Worm (Caenorhabditis elegans): ENCODE data around the gene C31H2.14.

Gene C31H2.14

DNA sequence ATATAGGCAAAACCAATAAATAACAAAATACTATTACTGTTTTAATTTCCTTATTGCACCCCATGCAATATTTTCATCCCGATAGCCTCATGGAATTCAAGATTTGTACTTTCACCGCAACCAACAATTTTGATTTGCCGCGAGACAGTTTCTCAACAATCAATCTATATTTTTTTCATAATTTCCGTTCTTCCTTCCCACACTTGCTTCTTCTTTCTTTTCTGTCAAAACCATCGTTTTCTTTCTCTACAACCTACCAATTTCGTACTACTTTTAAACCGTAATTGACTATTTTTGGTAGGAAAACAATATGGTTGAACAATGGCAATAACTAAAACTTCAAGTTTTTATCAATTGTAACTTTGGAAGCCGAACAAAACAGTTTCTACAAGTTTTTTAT is at the start of gene C31H2.14:
TSS of gene C31H2.14 (plus strand) at position 301 of the 400 bp plus-strand sequence.
- no peak for TF ChIP-seq dmd-8 (GFP tag; IDR thresholded peaks at IDR 0.05)
- TF ChIP-seq Y75B8A.6 (GFP tag; IDR thresholded peaks at IDR 0.05), result no peak
- no peak for TF ChIP-seq nhr-237 (tag; optimal IDR thresholded peaks at IDR 0.05)
- TF ChIP-seq ctbp-1 (GFP tag; IDR thresholded peaks at IDR 0.05), result no peak
- TF ChIP-seq nhr-10 (tag; optimal IDR thresholded peaks at IDR 0.05), result no peak
- TF ChIP-seq cey-2 (tag; optimal IDR thresholded peaks at IDR 0.05; ENCODE audit: borderline replicate concordance, insufficient read depth), result no peak
- no peak for TF ChIP-seq sdz-12 (GFP tag; optimal IDR thresholded peaks at IDR 0.05)
- TF ChIP-seq fos-1 (tag; optimal IDR thresholded peaks at IDR 0.05), result no peak
- TF ChIP-seq ZK546.5 (tag; optimal IDR thresholded peaks at IDR 0.05), result no peak
- TF ChIP-seq nhr-6 (tag; optimal IDR thresholded peaks at IDR 0.05), result no peak
- no peak for TF ChIP-seq mes-2 (tag; optimal IDR thresholded peaks at IDR 0.05; ENCODE audit: poor library complexity, severe bottlenecking)
- TF ChIP-seq php-3 (GFP tag; IDR thresholded peaks at IDR 0.05), result no peak
- TF ChIP-seq egl-27 (tag; optimal IDR thresholded peaks at IDR 0.05), result no peak
- TF ChIP-seq daf-16 (GFP tag; optimal IDR thresholded peaks at IDR 0.05), result no peak
- no peak for TF ChIP-seq daf-16 (tag; optimal IDR thresholded peaks at IDR 0.05)
- no peak for TF ChIP-seq ztf-11 (tag; optimal IDR thresholded peaks at IDR 0.05)

DNA sequence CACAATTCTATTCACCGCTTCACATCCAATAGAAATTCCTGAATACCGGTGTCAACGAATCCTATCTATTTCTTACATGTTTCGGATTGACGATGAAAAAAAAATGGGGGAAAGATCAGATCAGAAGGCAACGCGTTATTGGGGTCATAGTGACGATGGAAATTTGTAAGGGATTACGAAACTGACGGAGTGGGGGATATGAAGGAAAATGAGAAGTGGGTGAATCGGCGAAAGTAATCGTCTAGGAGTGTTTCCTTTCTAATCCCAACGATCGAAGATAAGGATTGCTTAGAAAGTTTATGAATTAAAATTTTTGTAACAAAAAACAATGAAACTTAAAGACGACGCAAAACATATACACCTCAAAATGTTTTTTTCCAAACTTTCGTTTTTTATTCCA is 49.1 kb upstream of the C31H2.14 start:
- peak; percentile 66 for TF ChIP-seq aha-1 (tag)
- TF ChIP-seq lin-15B (tag; optimal IDR thresholded peaks at IDR 0.05), result no peak

DNA sequence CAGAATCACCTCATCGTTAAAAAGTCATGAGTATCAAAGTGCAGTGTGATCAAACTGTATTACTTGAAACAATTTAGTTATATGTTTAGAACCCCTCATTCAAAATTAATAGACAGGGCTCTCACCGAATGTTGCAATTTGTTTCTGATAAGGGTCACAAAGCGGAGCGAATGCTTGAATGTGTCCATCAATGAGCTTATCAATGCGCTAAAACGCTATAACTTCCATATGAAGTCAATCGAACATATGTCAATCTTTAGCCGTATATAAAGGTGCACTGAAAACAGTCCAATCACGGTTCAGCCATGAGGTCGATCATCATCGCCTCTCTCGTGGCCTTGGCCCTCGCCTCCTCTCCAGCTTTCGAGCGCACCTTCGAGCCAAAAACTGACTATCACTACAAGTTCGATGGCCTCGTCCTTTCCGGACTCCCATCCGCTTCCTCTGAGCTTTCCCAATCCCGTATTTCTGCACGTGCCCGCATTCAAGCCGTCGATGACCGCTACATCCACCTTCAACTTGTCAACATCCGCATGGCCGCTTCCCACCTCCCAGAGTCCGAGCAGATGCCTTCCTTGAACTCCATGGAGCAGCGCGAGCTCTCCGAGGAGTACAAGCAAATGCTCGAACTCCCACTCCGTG is 47.2 kb upstream of the C31H2.14 start, which contains the start of gene vit-2:
TSS of gene vit-2 (plus strand) at position 305 of the 642 bp plus-strand sequence.
- TF ChIP-seq saeg-2 (GFP tag; IDR thresholded peaks at IDR 0.05), result no peak
- TF ChIP-seq spr-1 (tag; optimal IDR thresholded peaks at IDR 0.05), result no peak
- TF ChIP-seq mep-1 (tag; optimal IDR thresholded peaks at IDR 0.05), result no peak
- TF ChIP-seq cey-2 (tag; optimal IDR thresholded peaks at IDR 0.05; ENCODE audit: borderline replicate concordance, insufficient read depth), result no peak
- TF ChIP-seq snpc-4 (tag; optimal IDR thresholded peaks at IDR 0.05), result no peak
- no peak for TF ChIP-seq egl-27 (tag; optimal IDR thresholded peaks at IDR 0.05)
- no peak for TF ChIP-seq T26A8.4 (GFP tag; IDR thresholded peaks at IDR 0.05)
- TF ChIP-seq nhr-11 (tag; optimal IDR thresholded peaks at IDR 0.05), result no peak
- 0 out of 2 replicates have a peak, but pooled peaks have one; percentile 26 for TF ChIP-seq egl-43 (GFP tag; IDR thresholded peaks at IDR 0.05)
- TF ChIP-seq nhr-111 (GFP tag; optimal IDR thresholded peaks at IDR 0.05), result no peak
- no peak; the same call in 1 of the 2 replicates for TF ChIP-seq ceh-20 (GFP tag; IDR thresholded peaks at IDR 0.05)
- no peak for TF ChIP-seq gei-8 (GFP tag; optimal IDR thresholded peaks at IDR 0.05)
- no peak for TF ChIP-seq F10B5.3 (tag; optimal IDR thresholded peaks at IDR 0.05)
- TF ChIP-seq dmd-8 (GFP tag; IDR thresholded peaks at IDR 0.05), result no peak
- no peak for TF ChIP-seq lin-1 (GFP tag; IDR thresholded peaks at IDR 0.05)
- no peak for TF ChIP-seq dmd-9 (GFP tag; IDR thresholded peaks at IDR 0.05)
- TF ChIP-seq D1046.2 (GFP tag; IDR thresholded peaks at IDR 0.05), result peak; percentile 66; the same call in 1 of the 2 replicates
- no peak for TF ChIP-seq unc-39 (tag; optimal IDR thresholded peaks at IDR 0.05)
- no peak for TF ChIP-seq Y5F2A.4 (GFP tag; optimal IDR thresholded peaks at IDR 0.05)
- no peak for TF ChIP-seq zip-2 (tag; optimal IDR thresholded peaks at IDR 0.05)
- no peak for TF ChIP-seq unc-62 (GFP tag; optimal IDR thresholded peaks at IDR 0.05 in 1 of 2)
- TF ChIP-seq unc-62 (tag; optimal IDR thresholded peaks at IDR 0.05), result no peak
- TF ChIP-seq ctbp-1 (GFP tag; IDR thresholded peaks at IDR 0.05), result no peak
- TF ChIP-seq zfp-3 (GFP tag; conservative IDR thresholded peaks at IDR 0.05), result 0 out of 2 replicates have a peak, but pooled peaks have one; percentile 45
- TF ChIP-seq nhr-6 (tag; optimal IDR thresholded peaks at IDR 0.05), result no peak
- 0 out of 2 replicates have a peak, but pooled peaks have one; percentile 42 for TF ChIP-seq Y75B8A.6 (GFP tag; IDR thresholded peaks at IDR 0.05)
- peak in 1 of 2 experiments; percentile 57 for TF ChIP-seq daf-16 (GFP tag; optimal IDR thresholded peaks at IDR 0.05)
- TF ChIP-seq daf-16 (tag; optimal IDR thresholded peaks at IDR 0.05), result no peak
- TF ChIP-seq F37D6.2 (tag; optimal IDR thresholded peaks at IDR 0.05), result no peak
- TF ChIP-seq nhr-237 (tag; optimal IDR thresholded peaks at IDR 0.05), result no peak
- peak; percentile 80 for TF ChIP-seq tra-1 (GFP tag; IDR thresholded peaks at IDR 0.05)
- TF ChIP-seq dmd-6 (GFP tag; IDR thresholded peaks at IDR 0.05), result peak; percentile 88
- no peak for TF ChIP-seq tag-97 (GFP tag; IDR thresholded peaks at IDR 0.05)
- no peak for TF ChIP-seq Y48G9A.11 (GFP tag; IDR thresholded peaks at IDR 0.05)
- TF ChIP-seq daf-19 (GFP tag; conservative IDR thresholded peaks at IDR 0.05), result no peak
- TF ChIP-seq T20F7.1 (GFP tag; optimal IDR thresholded peaks at IDR 0.05), result peak; percentile 30
- no peak for TF ChIP-seq nhr-102 (tag; optimal IDR thresholded peaks at IDR 0.05)
